Fruit fly (Drosophila melanogaster) whole organism, wandering third instar larva: ENCODE results near the gene Ran-like.

Experiments
- dl ChIP-seq, 2 experiments: fragments of 175-275, 200-275 bp in 1 of 2; fragments of 200-275 bp in 1 of 2; sonication (Bioruptor generic); optimal IDR thresholded peaks; lab custom pipeline; 2018; ENCODE audit warnings: mild to moderate bottlenecking in 2 of 2, missing biosample characterization in 2 of 2, missing genetic modification characterization in 2 of 2, moderate library complexity in 2 of 2; ENCODE audit not compliant: partially characterized antibody in 2 of 2, insufficient read depth in 1 of 2
- dmrt93B ChIP-seq: fragments of 200-800 bp; sonication (Bioruptor generic); optimal IDR thresholded peaks from 2 replicates; lab custom pipeline; 2018; ENCODE audit warnings: missing biosample characterization, mild to moderate bottlenecking, missing genetic modification characterization
- fru ChIP-seq: fragments of 200-800 bp; sonication (Bioruptor generic); optimal IDR thresholded peaks from 3 replicates; lab custom pipeline; 2016; ENCODE audit warnings: missing biosample characterization, mild to moderate bottlenecking, missing genetic modification characterization
- jim ChIP-seq: fragments of 175-275, 200-325 bp; sonication (Bioruptor generic); optimal IDR thresholded peaks from 2 replicates; lab custom pipeline; 2016; ENCODE audit warnings: missing biosample characterization, mild to moderate bottlenecking, missing genetic modification characterization

DNA sequence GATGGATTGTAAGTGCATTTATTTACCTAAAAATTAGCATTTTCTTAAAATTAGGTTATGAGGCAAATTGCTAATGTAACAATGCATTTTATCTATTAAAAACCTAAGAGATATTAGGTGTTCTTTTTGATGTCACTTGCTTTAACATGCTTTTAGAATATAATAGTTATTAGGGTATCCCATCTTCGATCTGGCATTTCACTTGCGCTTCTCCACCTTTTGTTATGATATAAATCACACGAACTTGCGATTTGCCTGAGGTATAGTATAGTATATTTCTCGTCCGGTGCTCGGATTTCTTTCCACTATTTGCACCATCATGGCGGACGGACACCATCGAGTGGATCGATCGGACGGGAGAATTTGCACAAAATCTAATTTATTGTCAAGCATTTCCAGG is 44.9 kb upstream of the Ran-like start:
- TF ChIP-seq jim (GFP tag; lab: Kevin White, UChicago) (no peak), fru (GFP tag; lab: Kevin White, UChicago) (no peak), dmrt93B (GFP tag; lab: Kevin White, UChicago) (no peak), dl (GFP tag; optimal IDR thresholded peaks at IDR 0.05; lab: Kevin White, UChicago; ENCODE audit: insufficient read depth in 1 of 2, partially characterized antibody in 2 of 2) (no peak)
